Worm (Caenorhabditis elegans) whole organism, L4 larva: ENCODE measurements around the gene srw-12.
A peak's percentile ranks its signal among the peaks of the same experiment; 100 is the strongest.

Experiments used
- F10B5.3 ChIP-seq: sonication (generic microtip); optimal IDR thresholded peaks from 2 replicates; lab custom pipeline; 2016; ENCODE audit warnings: mild to moderate bottlenecking, missing genetic modification characterization, missing compliant biosample characterization
- F37D6.2 ChIP-seq: sonication (generic microtip); optimal IDR thresholded peaks from 2 replicates; lab custom pipeline; 2016; ENCODE audit warnings: mild to moderate bottlenecking, missing genetic modification characterization, missing compliant biosample characterization
- F44E2.7 ChIP-seq: fragments of 200-800 bp; sonication (Bioruptor generic); IDR thresholded peaks from 2 replicates; pipeline ENCODE4 v2.1.2; 2022; ENCODE audit warnings: missing genetic modification characterization, missing compliant biosample characterization
- Y105C5A.15 ChIP-seq: fragments of 200-800 bp; sonication (Bioruptor generic); IDR thresholded peaks from 2 replicates; pipeline ENCODE4 v1.3.6; 2022; ENCODE audit warnings: missing genetic modification characterization, missing compliant biosample characterization
- ZK546.5 ChIP-seq, 2 experiments: sonication (generic microtip); optimal IDR thresholded peaks; 2 replicates each; lab custom pipeline; 2017; ENCODE audit warnings: missing biosample characterization in 2 of 2, missing genetic modification characterization in 2 of 2
- ama-1 ChIP-seq: fragments of 150-350 bp; optimal IDR thresholded peaks from 2 replicates; lab custom pipeline; 2014; ENCODE audit warnings: inconsistent platforms, mixed read lengths
- attf-4 ChIP-seq: sonication (generic microtip); optimal IDR thresholded peaks from 3 replicates; lab custom pipeline; 2017; ENCODE audit warnings: missing biosample characterization, missing genetic modification characterization
- ceh-20 ChIP-seq: fragments of 200-800 bp; sonication (Bioruptor generic); IDR thresholded peaks from 2 replicates; pipeline ENCODE4 v1.3.6; 2022; ENCODE audit warnings: missing genetic modification reagents, missing genetic modification characterization, missing compliant biosample characterization
- ceh-32 ChIP-seq: sonication (generic microtip); optimal IDR thresholded peaks from 2 replicates; lab custom pipeline; 2016; ENCODE audit warnings: mild to moderate bottlenecking, missing genetic modification characterization, missing compliant biosample characterization; ENCODE audit not compliant: poor library complexity
- ces-1 ChIP-seq: fragments of 150-350 bp; sonication (generic microtip); optimal IDR thresholded peaks from 4 replicates; lab custom pipeline; 2014; ENCODE audit warnings: missing biosample characterization, missing genetic modification reagents, missing genetic modification characterization
- dmd-6 ChIP-seq: fragments of 200-800 bp; sonication (Bioruptor generic); IDR thresholded peaks from 2 replicates; pipeline ENCODE4 v1.3.6; 2022; ENCODE audit warnings: missing genetic modification reagents, missing genetic modification characterization, missing compliant biosample characterization
- dmd-8 ChIP-seq: fragments of 200-800 bp; sonication (Bioruptor generic); IDR thresholded peaks from 2 replicates; pipeline ENCODE4 v1.3.6; 2022; ENCODE audit warnings: missing genetic modification characterization, missing compliant biosample characterization
- dve-1 ChIP-seq: sonication (generic microtip); optimal IDR thresholded peaks from 2 replicates; lab custom pipeline; 2017; ENCODE audit warnings: antibody characterized with exemption, mild to moderate bottlenecking, missing genetic modification characterization, missing compliant biosample characterization; ENCODE audit not compliant: insufficient read depth
- egl-27 ChIP-seq: sonication (generic microtip); optimal IDR thresholded peaks from 3 replicates; lab custom pipeline; 2017; ENCODE audit warnings: missing biosample characterization, missing genetic modification reagents, missing genetic modification characterization
- gei-8 ChIP-seq: fragments of 200-800 bp; sonication (Bioruptor generic); optimal IDR thresholded peaks from 2 replicates; lab custom pipeline; 2018; ENCODE audit warnings: mild to moderate bottlenecking, missing genetic modification characterization, missing compliant biosample characterization
- hif-1 ChIP-seq, 2 experiments: sonication (generic microtip); optimal IDR thresholded peaks; 2 replicates each; lab custom pipeline; 2016 to 2017; ENCODE audit warnings: missing compliant biosample characterization in 2 of 2, missing genetic modification characterization in 2 of 2, missing genetic modification reagents in 2 of 2, missing genotype in 2 of 2, mild to moderate bottlenecking in 1 of 2
- hlh-11 ChIP-seq: fragments of 200-800 bp; sonication (Bioruptor generic); optimal IDR thresholded peaks from 2 replicates; lab custom pipeline; 2018; ENCODE audit warnings: mild to moderate bottlenecking, missing genetic modification characterization, missing compliant biosample characterization
- lim-7 ChIP-seq: fragments of 200-800 bp; sonication (Bioruptor generic); IDR thresholded peaks from 2 replicates; pipeline ENCODE4 v1.3.6; 2022; ENCODE audit warnings: missing genetic modification characterization, missing compliant biosample characterization
- lin-1 ChIP-seq: fragments of 200-800 bp; sonication (Bioruptor generic); IDR thresholded peaks from 2 replicates; pipeline ENCODE4 v1.3.6; 2022; ENCODE audit warnings: missing genetic modification reagents, missing genetic modification characterization, missing compliant biosample characterization
- lin-13 ChIP-seq: fragments of 150-350 bp; optimal IDR thresholded peaks from 2 replicates; lab custom pipeline; 2014; ENCODE audit warnings: missing biosample characterization, missing genetic modification reagents, missing genetic modification characterization
- lin-38 ChIP-seq: fragments of 200-800 bp; sonication (Bioruptor generic); IDR thresholded peaks from 2 replicates; pipeline ENCODE4 v1.3.6; 2022; ENCODE audit warnings: missing genetic modification reagents, missing genetic modification characterization, missing compliant biosample characterization
- lin-39 ChIP-seq: fragments of 150-350 bp; optimal IDR thresholded peaks from 2 replicates; lab custom pipeline; 2014; ENCODE audit warnings: missing biosample characterization, missing genetic modification reagents, missing genetic modification characterization
- lsy-2 ChIP-seq, 2 experiments: fragments of 150-350 bp in 1 of 2; sonication (generic microtip) in 1 of 2; optimal IDR thresholded peaks; 2 replicates each; lab custom pipeline; 2014 to 2017; ENCODE audit warnings: missing biosample characterization in 2 of 2, missing genetic modification characterization in 2 of 2
- madf-5 ChIP-seq, 2 experiments: fragments of 200-800 bp; sonication (Bioruptor generic); IDR thresholded peaks; 2 replicates each; pipeline ENCODE4 v1.3.6; 2022; ENCODE audit warnings: missing compliant biosample characterization in 2 of 2, missing genetic modification characterization in 2 of 2
- nhr-10 ChIP-seq: fragments of 150-350 bp; optimal IDR thresholded peaks from 2 replicates; lab custom pipeline; 2014; ENCODE audit warnings: missing biosample characterization, missing genetic modification characterization
- nhr-102 ChIP-seq: sonication (generic microtip); optimal IDR thresholded peaks from 2 replicates; lab custom pipeline; 2016; ENCODE audit warnings: mild to moderate bottlenecking, missing genetic modification characterization, moderate library complexity, missing compliant biosample characterization
- nhr-11 ChIP-seq: fragments of 150-350 bp; optimal IDR thresholded peaks from 2 replicates; lab custom pipeline; 2014; ENCODE audit warnings: missing biosample characterization, missing genetic modification characterization
- nhr-76 ChIP-seq: fragments of 150-350 bp; optimal IDR thresholded peaks from 2 replicates; lab custom pipeline; 2014; ENCODE audit warnings: missing biosample characterization, missing genetic modification characterization
- rbr-2 ChIP-seq: sonication (generic microtip); optimal IDR thresholded peaks from 2 replicates; lab custom pipeline; 2016; ENCODE audit warnings: missing genotype, missing genetic modification characterization, missing compliant biosample characterization
- saeg-2 ChIP-seq: fragments of 200-800 bp; sonication (Bioruptor generic); IDR thresholded peaks from 2 replicates; pipeline ENCODE4 v1.3.6; 2022; ENCODE audit warnings: missing genetic modification reagents, missing genetic modification characterization, missing compliant biosample characterization
- sdz-12 ChIP-seq: fragments of 200-800 bp; sonication (Bioruptor generic); optimal IDR thresholded peaks from 2 replicates; lab custom pipeline; 2018; ENCODE audit warnings: mild to moderate bottlenecking, missing genetic modification characterization, missing compliant biosample characterization
- snpc-1.2 ChIP-seq: fragments of 200-800 bp; sonication (Bioruptor generic); IDR thresholded peaks from 2 replicates; pipeline ENCODE4 v1.3.6; 2022; ENCODE audit warnings: missing genetic modification reagents, missing genetic modification characterization, missing compliant biosample characterization
- snpc-4 ChIP-seq: fragments of 150-350 bp; optimal IDR thresholded peaks from 2 replicates; lab custom pipeline; 2014; ENCODE audit warnings: missing biosample characterization, missing genetic modification characterization
- spr-1 ChIP-seq: sonication (generic microtip); optimal IDR thresholded peaks from 2 replicates; lab custom pipeline; 2016; ENCODE audit warnings: mild to moderate bottlenecking, missing genetic modification characterization, missing compliant biosample characterization
- unc-62 ChIP-seq, 3 experiments: fragments of 150-350 bp in 1 of 3; sonication (generic microtip); optimal IDR thresholded peaks in 2 of 3; peaks in 1 of 3; 1 replicate in 1 of 3; 2 replicates in 2 of 3; lab custom pipeline; 2014 to 2017; ENCODE audit warnings: missing biosample characterization in 3 of 3, missing genetic modification characterization in 3 of 3, missing genetic modification reagents in 3 of 3, missing genotype in 1 of 3
- zag-1 ChIP-seq: fragments of 150-350 bp; optimal IDR thresholded peaks from 2 replicates; lab custom pipeline; 2014; ENCODE audit warnings: missing biosample characterization, missing genetic modification characterization
- zfp-2 ChIP-seq: sonication (generic microtip); optimal IDR thresholded peaks from 2 replicates; lab custom pipeline; 2016; ENCODE audit warnings: mild to moderate bottlenecking, missing genetic modification characterization, missing compliant biosample characterization
- zip-2 ChIP-seq: fragments of 150-350 bp; optimal IDR thresholded peaks from 2 replicates; lab custom pipeline; 2014; ENCODE audit warnings: missing biosample characterization, missing genetic modification characterization
- ztf-7 ChIP-seq: fragments of 150-350 bp; optimal IDR thresholded peaks from 2 replicates; lab custom pipeline; 2014; ENCODE audit warnings: missing biosample characterization, missing genetic modification characterization

srw-12 gene

DNA sequence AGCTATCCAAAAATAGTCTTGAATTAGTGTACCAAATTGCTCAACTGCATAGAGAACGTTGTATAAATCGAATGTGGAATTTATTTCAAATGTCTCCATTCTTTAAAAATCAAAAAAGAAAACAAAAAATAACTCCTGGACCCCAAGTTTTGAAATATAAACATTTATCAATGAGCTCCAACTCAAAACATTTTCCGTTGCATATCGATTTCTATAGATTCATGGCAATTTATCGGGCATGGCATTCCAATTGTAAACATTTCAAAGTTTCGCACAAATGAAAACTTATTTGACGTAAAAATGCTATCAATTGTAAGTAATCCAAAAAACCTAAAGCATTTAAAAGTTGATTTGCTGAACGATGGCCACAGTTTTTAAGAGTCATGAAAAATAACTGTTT, at the start of gene srw-12:
Gene srw-12 (minus strand): TSS at position 101 of the 400 bp plus-strand sequence.
- TF ChIP-seq unc-62 (GFP tag; optimal IDR thresholded peaks at IDR 0.05 in 1 of 2; lab: Kevin White, UChicago), result peak in 1 of 2 experiments; percentile 33
- no peak for TF ChIP-seq unc-62 (tag; optimal IDR thresholded peaks at IDR 0.05; lab: Kevin White, UChicago)
- no peak for TF ChIP-seq Y105C5A.15 (GFP tag; lab: Robert Waterston, UW)
- no peak for TF ChIP-seq dmd-8 (GFP tag; lab: Robert Waterston, UW)
- no peak for TF ChIP-seq lin-39 (tag; lab: Kevin White, UChicago)

ce11 chrV:15287856-15288255, 49.4 kb upstream of the srw-12 start, which contains the start of gene cyp-34A1:
Gene cyp-34A1 (minus strand): TSS chrV:15287956.
- no peak for TF ChIP-seq ama-1
- no peak for TF ChIP-seq F37D6.2 (tag; lab: Kevin White, UChicago)
- TF ChIP-seq spr-1 (tag; lab: Kevin White, UChicago), result no peak
- no peak for TF ChIP-seq snpc-1.2 (GFP tag; lab: Robert Waterston, UW)
- no peak for TF ChIP-seq ces-1
- TF ChIP-seq F44E2.7 (GFP tag; lab: Robert Waterston, UW), result no peak
- no peak for TF ChIP-seq saeg-2 (GFP tag; lab: Robert Waterston, UW)
- no peak for TF ChIP-seq zag-1

DNA sequence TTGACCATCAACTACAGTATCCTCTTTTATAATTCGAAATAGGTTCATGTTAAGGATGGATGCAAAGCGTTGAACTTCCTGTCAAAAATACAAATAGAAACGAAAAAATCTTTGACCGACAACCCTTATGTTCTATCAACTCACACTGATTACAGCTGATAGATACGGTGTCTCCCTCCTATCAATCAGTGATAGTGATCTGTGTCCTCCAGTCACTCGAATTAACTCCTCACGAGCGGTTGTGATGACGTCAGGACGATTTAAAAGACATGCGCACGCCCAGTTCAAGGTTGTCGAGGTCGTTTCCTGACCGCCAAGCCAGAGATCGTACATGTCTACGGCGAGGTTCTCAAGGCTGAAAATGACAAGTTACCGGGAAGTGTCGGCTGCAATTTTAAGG, 47.5 kb upstream of the srw-12 start:
- peak; percentile 96 for TF ChIP-seq dmd-6
- no peak for TF ChIP-seq gei-8

DNA sequence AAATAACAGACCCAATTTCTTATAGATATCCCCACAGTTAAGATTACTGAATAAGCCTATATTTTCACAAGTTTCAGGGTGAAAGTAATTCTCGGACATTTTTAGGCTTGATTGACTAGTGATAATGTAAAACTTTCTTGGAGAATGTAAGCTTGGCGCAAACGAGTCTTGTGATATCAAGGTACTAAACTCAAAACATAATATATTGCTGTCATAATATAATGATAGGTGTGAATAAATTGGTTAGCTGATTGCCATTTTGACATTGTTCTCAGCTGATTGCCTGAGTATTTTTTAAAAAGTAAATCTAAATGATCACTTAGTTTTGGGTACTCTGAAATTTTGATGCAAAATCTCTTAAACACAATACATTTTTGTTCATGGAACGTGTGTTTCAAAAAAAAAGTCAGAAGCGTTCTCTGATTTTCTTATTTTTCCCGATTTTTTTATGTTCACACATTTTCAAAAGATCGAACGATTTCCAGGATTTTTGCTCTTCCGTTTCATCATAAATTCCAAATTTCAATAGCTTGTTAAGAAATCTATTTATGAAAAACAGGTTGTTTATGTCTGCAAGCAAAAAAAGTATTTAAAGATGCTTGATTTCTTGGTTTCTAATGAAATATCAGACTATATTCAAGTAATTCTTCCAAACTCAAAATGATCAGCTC, 43.0 kb upstream of the srw-12 start, which contains the start of the genes srw-19 and srx-51:
Gene srw-19 (minus strand): TSS at position 101 of the 671 bp plus-strand sequence.
Gene srx-51 (plus strand): TSS at position 621 of the 671 bp plus-strand sequence.
- TF ChIP-seq F44E2.7 (GFP tag; lab: Robert Waterston, UW) (no peak), F10B5.3 (no peak), zfp-2 (tag; lab: Kevin White, UChicago) (no peak), zag-1 (no peak), nhr-10 (tag; lab: Kevin White, UChicago) (no peak), attf-4 (tag; lab: Kevin White, UChicago) (no peak), ceh-32 (no peak), snpc-4 (tag; lab: Kevin White, UChicago) (no peak), lim-7 (GFP tag; lab: Robert Waterston, UW) (no peak), rbr-2 (tag; lab: Kevin White, UChicago) (no peak), ztf-7 (tag; lab: Kevin White, UChicago) (no peak), saeg-2 (GFP tag; lab: Robert Waterston, UW) (no peak), F37D6.2 (tag; lab: Kevin White, UChicago) (no peak), dve-1 (tag; lab: Kevin White, UChicago) (no peak)
- TF ChIP-seq, all 104 proteins: peak for 0

ce11 chrV:15276915-15277314, 38.5 kb upstream of the srw-12 start, which contains the start of gene srw-17:
Gene srw-17 (minus strand): TSS chrV:15277015.
- TF ChIP-seq F44E2.7 (GFP tag; lab: Robert Waterston, UW) (no peak), nhr-11 (peak; percentile 19)
- TF ChIP-seq, all 104 proteins: peak for 1

DNA sequence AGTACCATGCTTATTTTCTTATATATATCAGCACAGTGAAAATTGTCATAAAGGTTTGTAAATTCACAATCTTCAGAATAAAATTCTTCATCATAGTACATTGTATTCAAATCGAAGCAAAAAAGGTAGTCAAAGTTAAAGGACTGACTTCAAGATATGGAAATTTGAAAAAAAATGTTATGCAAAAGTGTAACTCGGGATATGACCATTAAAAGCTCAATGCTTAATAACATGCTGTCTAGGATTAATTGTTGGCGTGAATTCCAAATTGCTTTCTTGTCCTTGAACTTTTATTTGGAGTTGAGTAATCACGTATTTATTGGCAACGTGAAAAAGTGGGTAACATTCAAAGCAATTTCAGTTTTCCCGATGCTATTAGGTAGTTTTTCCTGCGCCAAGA, 36.3 kb upstream of the srw-12 start, which contains the start of gene srw-16:
Gene srw-16 (minus strand): TSS at position 101 of the 400 bp plus-strand sequence.
- TF ChIP-seq lsy-2 (tag; optimal IDR thresholded peaks at IDR 0.05; lab: Kevin White, UChicago) (no peak), egl-27 (tag; lab: Kevin White, UChicago) (no peak), ceh-20 (GFP tag; lab: Robert Waterston, UW) (no peak), lin-13 (GFP tag; lab: Kevin White, UChicago) (no peak), lin-39 (tag; lab: Kevin White, UChicago) (no peak), ZK546.5 (tag; optimal IDR thresholded peaks at IDR 0.05; lab: Kevin White, UChicago) (no peak), snpc-4 (tag; lab: Kevin White, UChicago) (no peak), nhr-102 (no peak), lin-38 (no peak), F10B5.3 (no peak), dmd-8 (GFP tag; lab: Robert Waterston, UW) (no peak), nhr-76 (no peak), gei-8 (no peak), madf-5 (GFP tag; IDR thresholded peaks at IDR 0.05; lab: Robert Waterston, UW) (no peak), lin-1 (GFP tag; lab: Robert Waterston, UW) (no peak), sdz-12 (GFP tag; lab: Kevin White, UChicago) (no peak), zip-2 (no peak), hlh-11 (tag; lab: Kevin White, UChicago) (no peak), hif-1 (tag; optimal IDR thresholded peaks at IDR 0.05; lab: Kevin White, UChicago) (no peak)
